Worm (Caenorhabditis elegans): Measurements from ENCODE around the gene sre-27.

- no peak for TF ChIP-seq flt-1 (GFP tag; IDR thresholded peaks at IDR 0.05)
- TF ChIP-seq med-1 (GFP tag; optimal IDR thresholded peaks at IDR 0.05; ENCODE audit: insufficient read depth) = no peak
- no peak for TF ChIP-seq klf-2 (GFP tag; conservative IDR thresholded peaks at IDR 0.05)
- no peak for TF ChIP-seq ztf-23 (GFP tag; IDR thresholded peaks at IDR 0.05)
- no peak for TF ChIP-seq ref-1 (GFP tag; conservative IDR thresholded peaks at IDR 0.05)
- TF ChIP-seq ztf-29 (GFP tag; IDR thresholded peaks at IDR 0.05) = no peak
- no peak for TF ChIP-seq T22C8.4 (GFP tag; IDR thresholded peaks at IDR 0.05)
- no peak for TF ChIP-seq cog-1 (tag; optimal IDR thresholded peaks at IDR 0.05)
These were observed 11.0 kb downstream of the sre-27 start, which contains the start of gene sre-30 for ce11 chrII:12406394-12406793.
